Worm (Caenorhabditis elegans): ENCODE data around the gene apc-10.

- TF ChIP-seq tbx-37 (GFP tag; conservative IDR thresholded peaks at IDR 0.05) (no peak), ceh-36 (tag; optimal IDR thresholded peaks at IDR 0.05) (no peak), ets-7 (tag; optimal IDR thresholded peaks at IDR 0.05) (no peak)
These were observed 19.8 kb downstream of the apc-10 start, which contains the start of gene F15H10.7 for ce11 chrV:10406313-10406712.
